5 fruit fly cellular contexts compared by ENCODE assay signal in the genomic region with DNA sequence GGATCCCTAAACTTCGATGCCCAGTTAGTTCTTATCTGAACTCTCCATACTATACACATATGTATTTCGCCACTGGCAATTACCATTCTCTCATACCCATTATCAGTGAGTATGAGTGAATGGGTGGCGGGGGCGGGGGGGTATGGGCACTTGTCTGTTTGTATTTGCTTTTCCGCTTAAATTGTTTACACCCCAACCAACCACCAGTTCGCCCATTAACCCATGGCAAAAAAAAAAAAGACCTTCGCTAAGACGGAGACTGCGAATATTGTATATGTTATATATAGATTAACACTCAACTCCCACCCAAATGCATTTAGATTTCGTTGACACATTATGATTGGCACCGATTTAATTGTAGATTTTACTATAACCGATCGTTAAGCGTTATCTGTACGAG.
A peak's percentile ranks its signal among the peaks of the same experiment; 100 is the strongest.
TF ChIP-seq lines count a peak whose summit lies in the region.

No protein-coding gene starts in this region.

- no peak for TF ChIP-seq CTCF in whole organism, embryonic (GFP tag; optimal IDR thresholded peaks at IDR 0.05; lab: Kevin White, UChicago)

TF ChIP-seq in whole organism, adult, 20 proteins besides CTCF, POLR2A, EP300 and RAD21 (continues in another document):
- TF ChIP-seq CG12768 (GFP tag; optimal IDR thresholded peaks at IDR 0.05; lab: Kevin White, UChicago) (peak; percentile 51), cnc (optimal IDR thresholded peaks at IDR 0.05; lab: Kevin White, UChicago) (no peak), CG7101 (tag; optimal IDR thresholded peaks at IDR 0.05; lab: Kevin White, UChicago) (peak; percentile 84), CG14711 (tag; optimal IDR thresholded peaks at IDR 0.05; lab: Kevin White, UChicago) (peak; percentile 42), Clk (GFP tag; optimal IDR thresholded peaks at IDR 0.05; lab: Kevin White, UChicago) (peak; percentile 17), bab1 (GFP tag; optimal IDR thresholded peaks at IDR 0.05; lab: Kevin White, UChicago) (no peak), tj (GFP tag; optimal IDR thresholded peaks at IDR 0.05; lab: Kevin White, UChicago) (peak; percentile 42), CG5204 (GFP tag; optimal IDR thresholded peaks at IDR 0.05; lab: Kevin White, UChicago) (no peak), kay (GFP tag; lab: Kevin White, UChicago; ENCODE audit: borderline replicate concordance) (peak; percentile 49), Mnt (GFP tag; optimal IDR thresholded peaks at IDR 0.05; lab: Kevin White, UChicago) (no peak), CG7045 (GFP tag; optimal IDR thresholded peaks at IDR 0.05; lab: Kevin White, UChicago) (peak; percentile 37), CG11617 (GFP tag; optimal IDR thresholded peaks at IDR 0.05; lab: Kevin White, UChicago) (peak; percentile 58), pad (GFP tag; optimal IDR thresholded peaks at IDR 0.05; lab: Kevin White, UChicago) (peak; percentile 65), Hr96 (GFP tag; optimal IDR thresholded peaks at IDR 0.05; lab: Kevin White, UChicago) (no peak), CG33017 (tag; optimal IDR thresholded peaks at IDR 0.05; lab: Kevin White, UChicago) (peak; percentile 53), Crg-1 (GFP tag; optimal IDR thresholded peaks at IDR 0.05; lab: Kevin White, UChicago) (peak; percentile 65), cic (GFP tag; optimal IDR thresholded peaks at IDR 0.05; lab: Kevin White, UChicago) (no peak)

TF ChIP-seq in whole organism, embryonic, 481 proteins besides CTCF, POLR2A, EP300 and RAD21 (continues in another document):
- TF ChIP-seq CG12744 (GFP tag; optimal IDR thresholded peaks at IDR 0.05; lab: Kevin White, UChicago) (no peak), CG9215 (GFP tag; IDR thresholded peaks at IDR 0.05; lab: Robert Waterston, UW) (no peak), Max (GFP tag; optimal IDR thresholded peaks at IDR 0.05; lab: Kevin White, UChicago) (no peak), CG15601 (tag; optimal IDR thresholded peaks at IDR 0.05; lab: Kevin White, UChicago) (no peak), stc (GFP tag; IDR thresholded peaks at IDR 0.05; lab: Robert Waterston, UW) (no peak), Blimp-1 (GFP tag; optimal IDR thresholded peaks at IDR 0.05; lab: Kevin White, UChicago) (no peak), tio (GFP tag; optimal IDR thresholded peaks at IDR 0.05; lab: Kevin White, UChicago) (no peak), run (tag; optimal IDR thresholded peaks at IDR 0.05; lab: Kevin White, UChicago) (no peak), ci (GFP tag; IDR thresholded peaks at IDR 0.05; lab: Robert Waterston, UW) (peak; percentile 22; the same call in 1 of the 3 replicates), Dp (GFP tag; optimal IDR thresholded peaks at IDR 0.05; lab: Kevin White, UChicago) (no peak), Six4 (GFP tag; optimal IDR thresholded peaks at IDR 0.05; lab: Kevin White, UChicago) (no peak), unc-4 (GFP tag; IDR thresholded peaks at IDR 0.05; lab: Robert Waterston, UW; ENCODE audit: partially characterized antibody) (no peak), CG7963 (GFP tag; IDR thresholded peaks at IDR 0.05; lab: Robert Waterston, UW; ENCODE audit: partially characterized antibody) (no peak), pho (GFP tag; optimal IDR thresholded peaks at IDR 0.05; lab: Kevin White, UChicago) (no peak), CG30403 (GFP tag; optimal IDR thresholded peaks at IDR 0.05; lab: Kevin White, UChicago) (no peak), CG12942 (GFP tag; optimal IDR thresholded peaks at IDR 0.05; lab: Kevin White, UChicago) (no peak), CG2120 (GFP tag; optimal IDR thresholded peaks at IDR 0.05; lab: Kevin White, UChicago) (no peak), gcm2 (GFP tag; optimal IDR thresholded peaks at IDR 0.05; lab: Kevin White, UChicago) (no peak)

TF ChIP-seq in whole organism, prepupa, 60 proteins besides CTCF, POLR2A, EP300 and RAD21:
- TF ChIP-seq CG8632 (GFP tag; optimal IDR thresholded peaks at IDR 0.05; lab: Kevin White, UChicago), result no peak
- TF ChIP-seq salr (GFP tag; optimal IDR thresholded peaks at IDR 0.05; lab: Kevin White, UChicago), result peak in 1 of 2 experiments; percentile 4
- TF ChIP-seq svp (GFP tag; lab: Kevin White, UChicago), result peak; percentile 76
- peak; percentile 7 for TF ChIP-seq CG7368 (GFP tag; optimal IDR thresholded peaks at IDR 0.05; lab: Kevin White, UChicago)
- peak; percentile 9 for TF ChIP-seq CG6792 (GFP tag; optimal IDR thresholded peaks at IDR 0.05; lab: Kevin White, UChicago)
- TF ChIP-seq fkh (GFP tag; optimal IDR thresholded peaks at IDR 0.05; lab: Kevin White, UChicago), result peak; percentile 83
- TF ChIP-seq CG6276 (GFP tag; optimal IDR thresholded peaks at IDR 0.05; lab: Kevin White, UChicago), result no peak
- TF ChIP-seq Gug (GFP tag; IDR thresholded peaks at IDR 0.05; lab: Robert Waterston, UW), result no peak
- peak; percentile 39 for TF ChIP-seq CG34406 (GFP tag; optimal IDR thresholded peaks at IDR 0.05; lab: Kevin White, UChicago)
- peak; percentile 24 for TF ChIP-seq CG6808 (GFP tag; optimal IDR thresholded peaks at IDR 0.05; lab: Kevin White, UChicago)
- TF ChIP-seq Eip75B (GFP tag; optimal IDR thresholded peaks at IDR 0.05; lab: Kevin White, UChicago), result peak; percentile 19
- peak; percentile 87 for TF ChIP-seq Eip78C (GFP tag; lab: Kevin White, UChicago)
- peak; percentile 18 to 60 for TF ChIP-seq ss (GFP tag; optimal IDR thresholded peaks at IDR 0.05; lab: Kevin White, UChicago)
- no peak for TF ChIP-seq topi (GFP tag; optimal IDR thresholded peaks at IDR 0.05; lab: Kevin White, UChicago)
- TF ChIP-seq CG6163 (GFP tag; IDR thresholded peaks at IDR 0.05; lab: Robert Waterston, UW), result peak; percentile 51; the same call in 1 of the 3 replicates
- no peak for TF ChIP-seq CG8319 (GFP tag; optimal IDR thresholded peaks at IDR 0.05; lab: Kevin White, UChicago)

TF ChIP-seq in whole organism, pupa, 21 proteins besides CTCF, POLR2A, EP300 and RAD21:
- no peak; the same call in 1 of the 2 replicates for TF ChIP-seq CG12605 (GFP tag; IDR thresholded peaks at IDR 0.05; lab: Robert Waterston, UW)
- TF ChIP-seq D1 (tag; optimal IDR thresholded peaks at IDR 0.05; lab: Kevin White, UChicago), result no peak
- TF ChIP-seq Ets98B (GFP tag; IDR thresholded peaks at IDR 0.05; lab: Robert Waterston, UW), result no peak
- 0 out of 2 replicates have a peak, but pooled peaks have one; percentile 8 for TF ChIP-seq CG32121 (GFP tag; IDR thresholded peaks at IDR 0.05; lab: Robert Waterston, UW)
- no peak for TF ChIP-seq CG8301 (tag; optimal IDR thresholded peaks at IDR 0.05; lab: Kevin White, UChicago)
- no peak for TF ChIP-seq Pif1B (GFP tag; optimal IDR thresholded peaks at IDR 0.05; lab: Kevin White, UChicago)
- TF ChIP-seq CG8159 (tag; optimal IDR thresholded peaks at IDR 0.05; lab: Kevin White, UChicago), result peak; percentile 20
- no peak for TF ChIP-seq CG10348 (GFP tag; IDR thresholded peaks at IDR 0.05; lab: Robert Waterston, UW)
- no peak for TF ChIP-seq CG9948 (tag; optimal IDR thresholded peaks at IDR 0.05; lab: Kevin White, UChicago)
- TF ChIP-seq rn (GFP tag; IDR thresholded peaks at IDR 0.05; lab: Robert Waterston, UW), result no peak
- peak; percentile 33 for TF ChIP-seq gl (tag; optimal IDR thresholded peaks at IDR 0.05; lab: Kevin White, UChicago)
- TF ChIP-seq fd96Ca (GFP tag; IDR thresholded peaks at IDR 0.05; lab: Robert Waterston, UW), result no peak
- no peak for TF ChIP-seq CG14655 (GFP tag; optimal IDR thresholded peaks at IDR 0.05; lab: Kevin White, UChicago)
- TF ChIP-seq CG4496 (GFP tag; IDR thresholded peaks at IDR 0.05; lab: Robert Waterston, UW), result peak; percentile 39; the same call in 2 of the 3 replicates
- no peak for TF ChIP-seq CG15710 (tag; optimal IDR thresholded peaks at IDR 0.05; lab: Kevin White, UChicago)
- no peak for TF ChIP-seq CG17806 (tag; optimal IDR thresholded peaks at IDR 0.05; lab: Kevin White, UChicago)
- peak; percentile 9 for TF ChIP-seq CG13204 (GFP tag; optimal IDR thresholded peaks at IDR 0.05; lab: Kevin White, UChicago)
- TF ChIP-seq Pif1A (GFP tag; optimal IDR thresholded peaks at IDR 0.05; lab: Kevin White, UChicago), result no peak

TF ChIP-seq in whole organism, wandering third instar larva, 38 proteins besides CTCF, POLR2A, EP300 and RAD21:
- peak; percentile 20 for TF ChIP-seq Sp1 (GFP tag; optimal IDR thresholded peaks at IDR 0.05; lab: Kevin White, UChicago)
- TF ChIP-seq h (GFP tag; optimal IDR thresholded peaks at IDR 0.05; lab: Kevin White, UChicago), result peak; percentile 56
- peak; percentile 30 for TF ChIP-seq fru (GFP tag; optimal IDR thresholded peaks at IDR 0.05; lab: Kevin White, UChicago)
- TF ChIP-seq foxo (GFP tag; optimal IDR thresholded peaks at IDR 0.05; lab: Kevin White, UChicago), result peak in 1 of 2 experiments; percentile 34
- peak; percentile 50 for TF ChIP-seq Hr83 (GFP tag; optimal IDR thresholded peaks at IDR 0.05; lab: Kevin White, UChicago; ENCODE audit: poor library complexity, severe bottlenecking)
- TF ChIP-seq rgr (GFP tag; optimal IDR thresholded peaks at IDR 0.05; lab: Kevin White, UChicago), result peak; percentile 14
- TF ChIP-seq CG9705 (GFP tag; optimal IDR thresholded peaks at IDR 0.05; lab: Kevin White, UChicago), result peak; percentile 5
- TF ChIP-seq brk (GFP tag; optimal IDR thresholded peaks at IDR 0.05; lab: Kevin White, UChicago), result no peak
- TF ChIP-seq sage (GFP tag; optimal IDR thresholded peaks at IDR 0.05; lab: Kevin White, UChicago), result no peak
- TF ChIP-seq OdsH (GFP tag; optimal IDR thresholded peaks at IDR 0.05; lab: Kevin White, UChicago), result peak; percentile 3
